Worm (Caenorhabditis elegans) whole organism, young adult: Measurements from ENCODE around the gene T22D1.8.
A peak's percentile ranks its signal among the peaks of the same experiment; 100 is the strongest.

ENCODE experiments used
- B0261.1 ChIP-seq: sonication (generic microtip); optimal IDR thresholded peaks from 2 replicates; lab custom pipeline; 2016; ENCODE audit warnings: mild to moderate bottlenecking, missing genetic modification characterization, moderate library complexity, missing compliant biosample characterization
- D2030.7 ChIP-seq: fragments of 200-800 bp; sonication (Bioruptor generic); IDR thresholded peaks from 2 replicates; pipeline ENCODE4 v1.3.6; 2022; ENCODE audit warnings: missing genetic modification reagents, missing genetic modification characterization, missing compliant biosample characterization
- F23B12.7 ChIP-seq: sonication (generic microtip); optimal IDR thresholded peaks from 2 replicates; lab custom pipeline; 2017; ENCODE audit warnings: missing genetic modification characterization, mild to moderate bottlenecking, missing compliant biosample characterization, antibody characterized with exemption, moderate library complexity; ENCODE audit not compliant: insufficient read depth
- F37B4.10 ChIP-seq: fragments of 200-800 bp; sonication (Bioruptor generic); IDR thresholded peaks from 2 replicates; pipeline ENCODE4 v1.3.6; 2022; ENCODE audit warnings: missing genetic modification characterization, missing compliant biosample characterization
- F57A8.1 ChIP-seq: fragments of 200-800 bp; sonication (Bioruptor generic); optimal IDR thresholded peaks from 2 replicates; lab custom pipeline; 2018; ENCODE audit warnings: mild to moderate bottlenecking, missing genetic modification characterization, moderate library complexity, missing compliant biosample characterization
- K11D2.4 ChIP-seq: fragments of 200-800 bp; sonication (Bioruptor generic); IDR thresholded peaks from 2 replicates; pipeline ENCODE4 v1.3.6; 2022; ENCODE audit warnings: missing genetic modification reagents, missing genetic modification characterization, missing compliant biosample characterization
- K12H6.12 ChIP-seq: fragments of 200-800 bp; sonication (Bioruptor generic); optimal IDR thresholded peaks from 2 replicates; lab custom pipeline; 2018; ENCODE audit warnings: mild to moderate bottlenecking, missing genetic modification characterization, missing compliant biosample characterization
- ZK185.1 ChIP-seq: sonication (generic microtip); optimal IDR thresholded peaks from 2 replicates; lab custom pipeline; 2016; ENCODE audit warnings: mild to moderate bottlenecking, missing genetic modification characterization, missing compliant biosample characterization; ENCODE audit not compliant: poor library complexity, severe bottlenecking
- akir-1 ChIP-seq: fragments of 200-800 bp; sonication (Bioruptor generic); optimal IDR thresholded peaks from 2 replicates; lab custom pipeline; 2018; ENCODE audit warnings: mild to moderate bottlenecking, missing genetic modification characterization, moderate library complexity, missing compliant biosample characterization
- aptf-2 ChIP-seq: fragments of 200-800 bp; sonication (Bioruptor generic); conservative IDR thresholded peaks from 2 replicates; pipeline ENCODE4 v1.3.6; 2022; ENCODE audit warnings: missing genetic modification reagents, missing genetic modification characterization, missing compliant biosample characterization
- attf-6 ChIP-seq: fragments of 200-800 bp; sonication (Bioruptor generic); IDR thresholded peaks from 2 replicates; pipeline ENCODE4 v1.3.6; 2022; ENCODE audit warnings: missing genetic modification reagents, missing genetic modification characterization, missing compliant biosample characterization
- ccch-3 ChIP-seq: fragments of 200-800 bp; sonication (Bioruptor generic); optimal IDR thresholded peaks from 2 replicates; lab custom pipeline; 2018; ENCODE audit warnings: mild to moderate bottlenecking, missing genetic modification characterization, missing compliant biosample characterization
- cebp-1 ChIP-seq, 2 experiments: fragments of 200-800 bp in 1 of 2; sonication (Bioruptor generic) in 1 of 2; sonication (generic microtip) in 1 of 2; IDR thresholded peaks in 1 of 2; optimal IDR thresholded peaks in 1 of 2; 2 replicates each; pipeline versions ENCODE4 v1.3.6 to Lab custom; 2017 to 2022; ENCODE audit warnings: missing compliant biosample characterization in 2 of 2, missing genetic modification characterization in 2 of 2, mild to moderate bottlenecking in 1 of 2, missing genetic modification reagents in 1 of 2, moderate library complexity in 1 of 2
- cebp-2 ChIP-seq: fragments of 200-800 bp; sonication (Bioruptor generic); IDR thresholded peaks from 2 replicates; pipeline ENCODE4 v1.3.6; 2022; ENCODE audit warnings: missing genetic modification characterization, missing compliant biosample characterization
- ceh-27 ChIP-seq: fragments of 200-800 bp; sonication (Bioruptor generic); optimal IDR thresholded peaks from 2 replicates; lab custom pipeline; 2018; ENCODE audit warnings: mild to moderate bottlenecking, missing genetic modification characterization, moderate library complexity, missing compliant biosample characterization
- ceh-79 ChIP-seq: sonication (generic microtip); optimal IDR thresholded peaks from 2 replicates; lab custom pipeline; 2017; ENCODE audit warnings: mild to moderate bottlenecking, missing genetic modification characterization, missing compliant biosample characterization
- die-1 ChIP-seq: sonication (generic microtip); optimal IDR thresholded peaks from 2 replicates; lab custom pipeline; 2016; ENCODE audit warnings: missing genotype, mild to moderate bottlenecking, missing genetic modification characterization, missing compliant biosample characterization
- egl-44 ChIP-seq: fragments of 200-800 bp; sonication (Bioruptor generic); IDR thresholded peaks from 2 replicates; pipeline ENCODE4 v1.3.6; 2022; ENCODE audit warnings: missing genetic modification reagents, missing genetic modification characterization, missing compliant biosample characterization
- ets-4 ChIP-seq: fragments of 200-800 bp; sonication (Bioruptor generic); optimal IDR thresholded peaks from 2 replicates; lab custom pipeline; 2018; ENCODE audit warnings: mild to moderate bottlenecking, missing genetic modification characterization, missing compliant biosample characterization
- fkh-3 ChIP-seq: sonication (generic microtip); optimal IDR thresholded peaks from 2 replicates; lab custom pipeline; 2016; ENCODE audit warnings: mild to moderate bottlenecking, missing genetic modification characterization, missing compliant biosample characterization
- hlh-12 ChIP-seq: sonication (generic microtip); optimal IDR thresholded peaks from 2 replicates; lab custom pipeline; 2016; ENCODE audit warnings: missing genetic modification characterization, missing compliant biosample characterization
- hmg-1.2 ChIP-seq: fragments of 200-800 bp; sonication (Bioruptor generic); IDR thresholded peaks from 2 replicates; pipeline ENCODE4 v1.3.6; 2022; ENCODE audit warnings: missing genetic modification reagents, missing genetic modification characterization, missing compliant biosample characterization
- let-526 ChIP-seq: fragments of 200-800 bp; sonication (Bioruptor generic); IDR thresholded peaks from 2 replicates; pipeline ENCODE4 v1.3.6; 2022; ENCODE audit warnings: missing genetic modification reagents, missing genetic modification characterization, missing compliant biosample characterization
- lin-40 ChIP-seq: sonication (generic microtip); optimal IDR thresholded peaks from 2 replicates; lab custom pipeline; 2016; ENCODE audit warnings: missing genetic modification characterization, mild to moderate bottlenecking, missing compliant biosample characterization, missing genotype, missing genetic modification reagents
- madf-3 ChIP-seq: fragments of 200-800 bp; sonication (Bioruptor generic); IDR thresholded peaks from 2 replicates; pipeline ENCODE4 v1.3.6; 2022; ENCODE audit warnings: missing genetic modification reagents, missing genetic modification characterization, missing compliant biosample characterization
- madf-6 ChIP-seq: fragments of 200-800 bp; sonication (Bioruptor generic); IDR thresholded peaks from 2 replicates; pipeline ENCODE4 v1.3.6; 2022; ENCODE audit warnings: missing genetic modification reagents, missing genetic modification characterization, missing compliant biosample characterization
- mel-28 ChIP-seq: sonication (generic microtip); optimal IDR thresholded peaks from 2 replicates; lab custom pipeline; 2016; ENCODE audit warnings: borderline replicate concordance, mild to moderate bottlenecking, missing genetic modification characterization, missing compliant biosample characterization
- mxl-1 ChIP-seq: sonication (generic microtip); optimal IDR thresholded peaks from 2 replicates; lab custom pipeline; 2016; ENCODE audit warnings: missing genetic modification characterization, missing compliant biosample characterization
- nfya-1 ChIP-seq: sonication (generic microtip); optimal IDR thresholded peaks from 2 replicates; lab custom pipeline; 2017; ENCODE audit warnings: antibody characterized with exemption, missing compliant biosample characterization, missing genetic modification characterization, borderline replicate concordance; ENCODE audit not compliant: insufficient read depth
- nfya-2 ChIP-seq: fragments of 200-800 bp; sonication (Bioruptor generic); IDR thresholded peaks from 2 replicates; pipeline ENCODE4 v1.3.6; 2022; ENCODE audit warnings: missing genetic modification reagents, missing genetic modification characterization, missing compliant biosample characterization
- nfyb-1 ChIP-seq: fragments of 200-800 bp; sonication (Bioruptor generic); IDR thresholded peaks from 2 replicates; pipeline ENCODE4 v1.3.6; 2022; ENCODE audit warnings: missing genetic modification reagents, missing genetic modification characterization, missing compliant biosample characterization
- nhr-27 ChIP-seq: fragments of 200-800 bp; sonication (Bioruptor generic); optimal IDR thresholded peaks from 2 replicates; lab custom pipeline; 2018; ENCODE audit warnings: mild to moderate bottlenecking, missing genetic modification characterization, moderate library complexity, missing compliant biosample characterization
- nhr-80 ChIP-seq: sonication (generic microtip); optimal IDR thresholded peaks from 2 replicates; lab custom pipeline; 2016; ENCODE audit warnings: missing genetic modification characterization, missing compliant biosample characterization
- nhr-90 ChIP-seq: sonication (generic microtip); optimal IDR thresholded peaks from 2 replicates; lab custom pipeline; 2016; ENCODE audit warnings: missing genotype, mild to moderate bottlenecking, missing genetic modification characterization, missing compliant biosample characterization
- pbrm-1 ChIP-seq: fragments of 200-800 bp; sonication (Bioruptor generic); IDR thresholded peaks from 2 replicates; pipeline ENCODE4 v1.3.6; 2022; ENCODE audit warnings: missing genetic modification reagents, missing genetic modification characterization, missing compliant biosample characterization
- rec-8 ChIP-seq, 2 experiments: sonication (generic microtip); optimal IDR thresholded peaks; 2 replicates each; lab custom pipeline; 2016; ENCODE audit warnings: mild to moderate bottlenecking in 2 of 2, missing genetic modification characterization in 2 of 2, missing genetic modification reagents in 2 of 2, missing genotype in 2 of 2, missing biosample characterization in 1 of 2, missing compliant biosample characterization in 1 of 2, moderate library complexity in 1 of 2
- repo-1 ChIP-seq: sonication (generic microtip); optimal IDR thresholded peaks from 2 replicates; lab custom pipeline; 2017; ENCODE audit warnings: mild to moderate bottlenecking, missing genetic modification characterization, missing compliant biosample characterization
- tlf-1 ChIP-seq: fragments of 200-800 bp; sonication (Bioruptor generic); optimal IDR thresholded peaks from 2 replicates; lab custom pipeline; 2018; ENCODE audit warnings: mild to moderate bottlenecking, missing genetic modification characterization, missing compliant biosample characterization
- zfh-2 ChIP-seq: fragments of 200-800 bp; sonication (Bioruptor generic); conservative IDR thresholded peaks from 2 replicates; pipeline ENCODE4 v1.3.6; 2022; ENCODE audit warnings: missing genetic modification reagents, missing genetic modification characterization, missing compliant biosample characterization
- ztf-18 ChIP-seq: sonication (generic microtip); optimal IDR thresholded peaks from 2 replicates; lab custom pipeline; 2016; ENCODE audit warnings: missing genotype, mild to moderate bottlenecking, missing genetic modification characterization, missing compliant biosample characterization
- ztf-22 ChIP-seq: fragments of 200-800 bp; sonication (Bioruptor generic); optimal IDR thresholded peaks from 2 replicates; lab custom pipeline; 2018; ENCODE audit warnings: mild to moderate bottlenecking, missing genetic modification characterization, moderate library complexity, missing compliant biosample characterization
- ztf-28 ChIP-seq: fragments of 200-800 bp; sonication (Bioruptor generic); IDR thresholded peaks from 2 replicates; pipeline ENCODE4 v1.3.6; 2022; ENCODE audit warnings: missing genetic modification reagents, missing genetic modification characterization, missing compliant biosample characterization
- ztf-6 ChIP-seq: fragments of 200-800 bp; sonication (Bioruptor generic); IDR thresholded peaks from 2 replicates; pipeline ENCODE4 v1.3.6; 2022; ENCODE audit warnings: missing genetic modification reagents, missing genetic modification characterization, missing compliant biosample characterization

T22D1.8 gene

ce11 chrIV:6887601-6888099, 18.5 kb downstream of the T22D1.8 start, which contains the start of the genes T05A12.3 and T05A12.4 (continued):
- TF ChIP-seq ztf-28 (GFP tag; lab: Robert Waterston, UW) (no peak; the same call in 1 of the 2 replicates), ets-4 (GFP tag; lab: Kevin White, UChicago) (no peak), ztf-18 (no peak), pbrm-1 (GFP tag; lab: Robert Waterston, UW) (peak; percentile 85), B0261.1 (no peak), repo-1 (no peak), aptf-2 (GFP tag; lab: Robert Waterston, UW) (0 out of 2 replicates have a peak, but pooled peaks have one; percentile 35), let-526 (GFP tag; lab: Robert Waterston, UW) (0 out of 2 replicates have a peak, but pooled peaks have one; percentile 15), nhr-90 (no peak), nhr-80 (tag; lab: Kevin White, UChicago) (peak; percentile 22), madf-3 (peak; percentile 79), nhr-27 (tag; lab: Kevin White, UChicago) (no peak)

ce11 chrIV:6883342-6883741, 22.8 kb downstream of the T22D1.8 start, which contains the start of gene tre-2:
tre-2 (minus strand) TSS chrIV:6883442.
- TF ChIP-seq mel-28 (tag; lab: Kevin White, UChicago) = no peak
- TF ChIP-seq ztf-6 (GFP tag; lab: Robert Waterston, UW) = no peak
- TF ChIP-seq die-1 (tag; lab: Kevin White, UChicago) = no peak
- TF ChIP-seq hlh-12 = no peak
- TF ChIP-seq attf-6 (GFP tag; lab: Robert Waterston, UW) = no peak
- no peak for TF ChIP-seq nfya-1 (tag; lab: Kevin White, UChicago)
- no peak for TF ChIP-seq K12H6.12 (tag; lab: Kevin White, UChicago)
- TF ChIP-seq rec-8 (tag; optimal IDR thresholded peaks at IDR 0.05; lab: Kevin White, UChicago) = no peak

- TF ChIP-seq nfya-2 (GFP tag; lab: Robert Waterston, UW) (no peak), ets-4 (GFP tag; lab: Kevin White, UChicago) (no peak), ceh-79 (tag; lab: Kevin White, UChicago) (no peak), madf-6 (GFP tag; lab: Robert Waterston, UW) (no peak), pbrm-1 (GFP tag; lab: Robert Waterston, UW) (no peak), zfh-2 (GFP tag; lab: Robert Waterston, UW) (peak; percentile 50; the same call in 1 of the 2 replicates), D2030.7 (GFP tag; lab: Robert Waterston, UW) (no peak), B0261.1 (no peak), hmg-1.2 (GFP tag; lab: Robert Waterston, UW) (peak; percentile 22; the same call in 1 of the 2 replicates), tlf-1 (no peak), K12H6.12 (tag; lab: Kevin White, UChicago) (peak; percentile 55), lin-40 (peak; percentile 23), nfyb-1 (GFP tag; lab: Robert Waterston, UW) (no peak), K11D2.4 (GFP tag; lab: Robert Waterston, UW) (peak; percentile 60; the same call in 1 of the 2 replicates), F23B12.7 (tag; lab: Kevin White, UChicago) (no peak), cebp-2 (GFP tag; lab: Robert Waterston, UW) (no peak), F57A8.1 (no peak), mel-28 (tag; lab: Kevin White, UChicago) (no peak), akir-1 (GFP tag; lab: Kevin White, UChicago) (no peak), F37B4.10 (GFP tag; lab: Robert Waterston, UW) (no peak), cebp-1 (GFP tag; IDR thresholded peaks at IDR 0.05; lab: Robert Waterston, UW) (no peak), cebp-1 (tag; optimal IDR thresholded peaks at IDR 0.05; lab: Kevin White, UChicago) (peak; percentile 55), ceh-27 (GFP tag; lab: Kevin White, UChicago) (peak; percentile 36), ztf-22 (GFP tag; lab: Kevin White, UChicago) (no peak), mxl-1 (tag; lab: Kevin White, UChicago) (no peak), fkh-3 (tag; lab: Kevin White, UChicago) (no peak), ccch-3 (GFP tag; lab: Kevin White, UChicago) (no peak), hlh-12 (no peak), ZK185.1 (tag; lab: Kevin White, UChicago) (no peak), repo-1 (no peak), nfya-1 (tag; lab: Kevin White, UChicago) (no peak), egl-44 (GFP tag; lab: Robert Waterston, UW) (no peak)
Observed at ce11 chrIV:6881183-6881582, 25.0 kb downstream of the T22D1.8 start.
